Worm (Caenorhabditis elegans) whole organism, young adult: Measurements from ENCODE around the gene K03A11.4.
"Not testable (repeated sequence)": the region's sequence is repeated elsewhere in the genome, so short reads cannot be mapped to it uniquely, and the experiment has no call there.

Experiments used
- D2030.7 ChIP-seq: fragments of 200-800 bp; sonication (Bioruptor generic); IDR thresholded peaks from 2 replicates; pipeline ENCODE4 v1.3.6; 2022; ENCODE audit warnings: missing genetic modification reagents, missing genetic modification characterization, missing compliant biosample characterization
- F22D6.2 ChIP-seq: sonication (generic microtip); optimal IDR thresholded peaks from 2 replicates; lab custom pipeline; 2016; ENCODE audit warnings: mild to moderate bottlenecking, missing genetic modification characterization, missing compliant biosample characterization
- F23B12.7 ChIP-seq: sonication (generic microtip); optimal IDR thresholded peaks from 2 replicates; lab custom pipeline; 2017; ENCODE audit warnings: missing genetic modification characterization, mild to moderate bottlenecking, missing compliant biosample characterization, antibody characterized with exemption, moderate library complexity; ENCODE audit not compliant: insufficient read depth
- F52B5.7 ChIP-seq: sonication (generic microtip); optimal IDR thresholded peaks from 2 replicates; lab custom pipeline; 2016; ENCODE audit warnings: mild to moderate bottlenecking, missing genetic modification characterization, missing compliant biosample characterization
- F57A8.1 ChIP-seq: fragments of 200-800 bp; sonication (Bioruptor generic); optimal IDR thresholded peaks from 2 replicates; lab custom pipeline; 2018; ENCODE audit warnings: mild to moderate bottlenecking, missing genetic modification characterization, moderate library complexity, missing compliant biosample characterization
- K12H6.12 ChIP-seq: fragments of 200-800 bp; sonication (Bioruptor generic); optimal IDR thresholded peaks from 2 replicates; lab custom pipeline; 2018; ENCODE audit warnings: mild to moderate bottlenecking, missing genetic modification characterization, missing compliant biosample characterization
- T07F8.4 ChIP-seq: sonication (generic microtip); optimal IDR thresholded peaks from 2 replicates; lab custom pipeline; 2016; ENCODE audit warnings: mild to moderate bottlenecking, missing genetic modification characterization, moderate library complexity, missing compliant biosample characterization
- Y53F4B.3 ChIP-seq: fragments of 200-800 bp; sonication (Bioruptor generic); IDR thresholded peaks from 2 replicates; pipeline ENCODE4 v1.3.6; 2022; ENCODE audit warnings: missing genetic modification reagents, missing genetic modification characterization, missing compliant biosample characterization
- Y53G8AR.9 ChIP-seq: fragments of 200-800 bp; sonication (Bioruptor generic); conservative IDR thresholded peaks from 2 replicates; pipeline ENCODE4 v1.3.6; 2022; ENCODE audit warnings: missing genetic modification reagents, missing genetic modification characterization, missing compliant biosample characterization
- Y56A3A.18 ChIP-seq: fragments of 200-800 bp; sonication (Bioruptor generic); IDR thresholded peaks from 2 replicates; pipeline ENCODE4 v1.3.6; 2022; ENCODE audit warnings: missing genetic modification reagents, missing genetic modification characterization, missing compliant biosample characterization
- aptf-2 ChIP-seq: fragments of 200-800 bp; sonication (Bioruptor generic); conservative IDR thresholded peaks from 2 replicates; pipeline ENCODE4 v1.3.6; 2022; ENCODE audit warnings: missing genetic modification reagents, missing genetic modification characterization, missing compliant biosample characterization
- athp-1 ChIP-seq: sonication (generic microtip); optimal IDR thresholded peaks from 2 replicates; lab custom pipeline; 2017; ENCODE audit warnings: mild to moderate bottlenecking, missing genetic modification characterization, missing compliant biosample characterization
- attf-3 ChIP-seq: fragments of 200-800 bp; sonication (Bioruptor generic); conservative IDR thresholded peaks from 2 replicates; pipeline ENCODE4 v1.3.6; 2022; ENCODE audit warnings: missing genetic modification reagents, missing genetic modification characterization, missing compliant biosample characterization
- attf-6 ChIP-seq: fragments of 200-800 bp; sonication (Bioruptor generic); IDR thresholded peaks from 2 replicates; pipeline ENCODE4 v1.3.6; 2022; ENCODE audit warnings: missing genetic modification reagents, missing genetic modification characterization, missing compliant biosample characterization
- cebp-1 ChIP-seq, 2 experiments: fragments of 200-800 bp in 1 of 2; sonication (Bioruptor generic) in 1 of 2; sonication (generic microtip) in 1 of 2; IDR thresholded peaks in 1 of 2; optimal IDR thresholded peaks in 1 of 2; 2 replicates each; pipeline versions ENCODE4 v1.3.6 to Lab custom; 2017 to 2022; ENCODE audit warnings: missing compliant biosample characterization in 2 of 2, missing genetic modification characterization in 2 of 2, mild to moderate bottlenecking in 1 of 2, missing genetic modification reagents in 1 of 2, moderate library complexity in 1 of 2
- ceh-79 ChIP-seq: sonication (generic microtip); optimal IDR thresholded peaks from 2 replicates; lab custom pipeline; 2017; ENCODE audit warnings: mild to moderate bottlenecking, missing genetic modification characterization, missing compliant biosample characterization
- chd-7 ChIP-seq: sonication (generic microtip); optimal IDR thresholded peaks from 2 replicates; lab custom pipeline; 2016; ENCODE audit warnings: mild to moderate bottlenecking, missing genetic modification characterization, moderate library complexity, missing compliant biosample characterization
- egrh-3 ChIP-seq: fragments of 200-800 bp; sonication (Bioruptor generic); IDR thresholded peaks from 2 replicates; pipeline ENCODE4 v1.3.6; 2022; ENCODE audit warnings: missing genetic modification reagents, missing genetic modification characterization, missing compliant biosample characterization
- ekl-4 ChIP-seq: fragments of 200-800 bp; sonication (Bioruptor generic); IDR thresholded peaks from 2 replicates; pipeline ENCODE4 v1.3.6; 2022; ENCODE audit warnings: missing genetic modification reagents, missing genetic modification characterization, missing compliant biosample characterization
- hlh-26 ChIP-seq: fragments of 200-800 bp; sonication (Bioruptor generic); conservative IDR thresholded peaks from 2 replicates; pipeline ENCODE4 v1.3.6; 2022; ENCODE audit warnings: missing genetic modification reagents, missing genetic modification characterization, missing compliant biosample characterization
- hmg-1.2 ChIP-seq: fragments of 200-800 bp; sonication (Bioruptor generic); IDR thresholded peaks from 2 replicates; pipeline ENCODE4 v1.3.6; 2022; ENCODE audit warnings: missing genetic modification reagents, missing genetic modification characterization, missing compliant biosample characterization
- hmg-20 ChIP-seq: fragments of 200-800 bp; sonication (Bioruptor generic); IDR thresholded peaks from 2 replicates; pipeline ENCODE4 v1.3.6; 2022; ENCODE audit warnings: missing genetic modification reagents, missing genetic modification characterization, missing compliant biosample characterization
- hrde-1 ChIP-seq: sonication (generic microtip); optimal IDR thresholded peaks from 2 replicates; lab custom pipeline; 2016; ENCODE audit warnings: missing genetic modification characterization, mild to moderate bottlenecking, missing compliant biosample characterization, moderate library complexity, missing genotype, missing genetic modification reagents, borderline replicate concordance
- hsf-1 ChIP-seq: fragments of 200-800 bp; sonication (Bioruptor generic); IDR thresholded peaks from 2 replicates; pipeline ENCODE4 v1.3.6; 2022; ENCODE audit warnings: missing genetic modification reagents, missing genetic modification characterization, missing compliant biosample characterization
- let-607 ChIP-seq, 2 experiments: fragments of 200-800 bp in 1 of 2; sonication (Bioruptor generic) in 1 of 2; sonication (generic microtip) in 1 of 2; optimal IDR thresholded peaks; 2 replicates each; lab custom pipeline; 2016 to 2018; ENCODE audit warnings: mild to moderate bottlenecking in 2 of 2, missing compliant biosample characterization in 2 of 2, missing genetic modification characterization in 2 of 2, moderate library complexity in 2 of 2, missing genotype in 1 of 2
- lin-26 ChIP-seq: fragments of 200-800 bp; sonication (Bioruptor generic); IDR thresholded peaks from 2 replicates; pipeline ENCODE4 v1.3.6; 2022; ENCODE audit warnings: missing genetic modification reagents, missing genetic modification characterization, missing compliant biosample characterization
- lin-40 ChIP-seq: sonication (generic microtip); optimal IDR thresholded peaks from 2 replicates; lab custom pipeline; 2016; ENCODE audit warnings: missing genetic modification characterization, mild to moderate bottlenecking, missing compliant biosample characterization, missing genotype, missing genetic modification reagents
- lin-54 ChIP-seq: fragments of 200-800 bp; sonication (Bioruptor generic); optimal IDR thresholded peaks from 2 replicates; lab custom pipeline; 2018; ENCODE audit warnings: mild to moderate bottlenecking, missing genetic modification characterization, missing compliant biosample characterization
- mcd-1 ChIP-seq: fragments of 200-800 bp; sonication (Bioruptor generic); IDR thresholded peaks from 2 replicates; pipeline ENCODE4 v1.3.6; 2022; ENCODE audit warnings: missing genetic modification reagents, missing genetic modification characterization, missing compliant biosample characterization
- mxl-1 ChIP-seq: sonication (generic microtip); optimal IDR thresholded peaks from 2 replicates; lab custom pipeline; 2016; ENCODE audit warnings: missing genetic modification characterization, missing compliant biosample characterization
- pbrm-1 ChIP-seq: fragments of 200-800 bp; sonication (Bioruptor generic); IDR thresholded peaks from 2 replicates; pipeline ENCODE4 v1.3.6; 2022; ENCODE audit warnings: missing genetic modification reagents, missing genetic modification characterization, missing compliant biosample characterization
- repo-1 ChIP-seq: sonication (generic microtip); optimal IDR thresholded peaks from 2 replicates; lab custom pipeline; 2017; ENCODE audit warnings: mild to moderate bottlenecking, missing genetic modification characterization, missing compliant biosample characterization
- rpc-1 ChIP-seq, 2 experiments: fragments of 150-350 bp in 1 of 2; sonication (generic microtip) in 1 of 2; optimal IDR thresholded peaks; 2 replicates each; lab custom pipeline; 2014 to 2018; ENCODE audit warnings: missing biosample characterization in 1 of 2, missing genetic modification characterization in 1 of 2, missing genetic modification reagents in 1 of 2, missing genotype in 1 of 2
- sea-2 ChIP-seq: fragments of 200-800 bp; sonication (Bioruptor generic); IDR thresholded peaks from 2 replicates; pipeline ENCODE4 v1.3.6; 2022; ENCODE audit warnings: missing genetic modification characterization, missing compliant biosample characterization
- snpc-1.1 ChIP-seq: sonication (generic microtip); optimal IDR thresholded peaks from 2 replicates; lab custom pipeline; 2017; ENCODE audit warnings: missing genetic modification characterization, mild to moderate bottlenecking, missing compliant biosample characterization, antibody characterized with exemption, moderate library complexity, missing genotype, missing genetic modification reagents; ENCODE audit not compliant: insufficient read depth
- snpc-4 ChIP-seq, 5 experiments: fragments of 150-350 bp in 1 of 5; sonication (generic microtip) in 4 of 5; optimal IDR thresholded peaks; 2 replicates each; lab custom pipeline; 2014 to 2018; ENCODE audit warnings: missing genetic modification characterization in 5 of 5, missing biosample characterization in 3 of 5, antibody characterized with exemption in 2 of 5, mild to moderate bottlenecking in 2 of 5, missing compliant biosample characterization in 2 of 5, missing genotype in 2 of 5, moderate library complexity in 2 of 5, missing genetic modification reagents in 1 of 5
- somi-1 ChIP-seq: fragments of 200-800 bp; sonication (Bioruptor generic); optimal IDR thresholded peaks from 2 replicates; lab custom pipeline; 2018; ENCODE audit warnings: mild to moderate bottlenecking, missing genetic modification characterization, missing compliant biosample characterization
- tbp1 ChIP-seq: fragments of 200-800 bp; sonication (Bioruptor generic); optimal IDR thresholded peaks from 2 replicates; lab custom pipeline; 2018; ENCODE audit warnings: mild to moderate bottlenecking, missing genetic modification characterization, missing compliant biosample characterization
- tbx-9 ChIP-seq: sonication (generic microtip); optimal IDR thresholded peaks from 2 replicates; lab custom pipeline; 2016; ENCODE audit warnings: borderline replicate concordance, missing genetic modification characterization, inconsistent platforms, missing compliant biosample characterization
- tlf-1 ChIP-seq: fragments of 200-800 bp; sonication (Bioruptor generic); optimal IDR thresholded peaks from 2 replicates; lab custom pipeline; 2018; ENCODE audit warnings: mild to moderate bottlenecking, missing genetic modification characterization, missing compliant biosample characterization
- unc-130 ChIP-seq: sonication (generic microtip); optimal IDR thresholded peaks from 2 replicates; lab custom pipeline; 2016; ENCODE audit warnings: missing genetic modification reagents, missing genetic modification characterization, missing compliant biosample characterization
- ztf-18 ChIP-seq: sonication (generic microtip); optimal IDR thresholded peaks from 2 replicates; lab custom pipeline; 2016; ENCODE audit warnings: missing genotype, mild to moderate bottlenecking, missing genetic modification characterization, missing compliant biosample characterization
- ztf-22 ChIP-seq: fragments of 200-800 bp; sonication (Bioruptor generic); optimal IDR thresholded peaks from 2 replicates; lab custom pipeline; 2018; ENCODE audit warnings: mild to moderate bottlenecking, missing genetic modification characterization, moderate library complexity, missing compliant biosample characterization
- ztf-26 ChIP-seq: sonication (generic microtip); optimal IDR thresholded peaks from 2 replicates; lab custom pipeline; 2017; ENCODE audit warnings: missing genetic modification characterization, missing compliant biosample characterization
- ztf-28 ChIP-seq: fragments of 200-800 bp; sonication (Bioruptor generic); IDR thresholded peaks from 2 replicates; pipeline ENCODE4 v1.3.6; 2022; ENCODE audit warnings: missing genetic modification reagents, missing genetic modification characterization, missing compliant biosample characterization

K03A11.4 gene

DNA sequence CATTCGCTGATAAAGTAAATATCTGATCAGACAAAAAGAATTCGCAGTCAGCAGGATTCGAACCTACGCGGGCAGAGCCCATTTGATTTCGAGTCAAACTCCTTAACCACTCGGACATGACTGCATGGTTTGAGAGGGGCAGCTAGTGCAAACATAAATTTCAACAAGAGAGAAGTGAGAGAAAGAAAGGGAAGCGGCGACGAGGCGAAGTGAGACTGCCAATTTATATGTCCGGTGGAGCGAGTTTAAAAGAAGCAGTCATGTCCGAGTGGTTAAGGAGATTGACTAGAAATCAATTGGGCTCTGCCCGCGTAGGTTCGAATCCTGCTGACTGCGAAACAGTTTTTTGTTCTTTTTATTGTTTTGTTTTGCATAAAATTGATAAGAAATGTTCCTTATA, 31.6 kb upstream of the K03A11.4 start (continued):
- peak; percentile 95 for TF ChIP-seq F52B5.7 (tag; lab: Kevin White, UChicago)
- TF ChIP-seq T07F8.4 (tag; lab: Kevin White, UChicago), result peak; percentile 79
- peak; percentile 90 for TF ChIP-seq Y53G8AR.9
- TF ChIP-seq snpc-1.1 (tag; lab: Kevin White, UChicago), result peak; percentile 38
- TF ChIP-seq aptf-2 (GFP tag; lab: Robert Waterston, UW), result 0 out of 2 replicates have a peak, but pooled peaks have one; percentile 41
- TF ChIP-seq mxl-1 (tag; lab: Kevin White, UChicago), result peak; percentile 83
- TF ChIP-seq ztf-28 (GFP tag; lab: Robert Waterston, UW), result peak; percentile 86
- peak; percentile 100 for TF ChIP-seq tbp1 (GFP tag; lab: Kevin White, UChicago)
- peak; percentile 53; the same call in 1 of the 2 replicates for TF ChIP-seq attf-3 (GFP tag; lab: Robert Waterston, UW)
- peak; percentile 75 for TF ChIP-seq athp-1
- TF ChIP-seq rpc-1 (optimal IDR thresholded peaks at IDR 0.05; lab: Kevin White, UChicago), result peak; percentile 99
- TF ChIP-seq rpc-1 (tag; optimal IDR thresholded peaks at IDR 0.05; lab: Kevin White, UChicago), result peak; percentile 95
- peak; percentile 81 for TF ChIP-seq attf-6 (GFP tag; lab: Robert Waterston, UW)
- peak; percentile 71 for TF ChIP-seq lin-54 (GFP tag; lab: Kevin White, UChicago)
- TF ChIP-seq hlh-26, result 0 out of 2 replicates have a peak, but pooled peaks have one; percentile 51
- peak; percentile 47; the same call in 1 of the 2 replicates for TF ChIP-seq Y53F4B.3 (GFP tag; lab: Robert Waterston, UW)
- peak; percentile 76 for TF ChIP-seq K12H6.12 (tag; lab: Kevin White, UChicago)
- TF ChIP-seq tlf-1 (GFP tag; lab: Kevin White, UChicago), result peak; percentile 66
- peak; percentile 55 for TF ChIP-seq unc-130
- TF ChIP-seq egrh-3 (GFP tag; lab: Robert Waterston, UW), result peak; percentile 72
- TF ChIP-seq lin-26 (GFP tag; lab: Robert Waterston, UW), result peak; percentile 96
- TF ChIP-seq F23B12.7, result peak; percentile 75
- peak; percentile 89 for TF ChIP-seq D2030.7 (GFP tag; lab: Robert Waterston, UW)
- TF ChIP-seq F22D6.2, result peak; percentile 68
- peak; percentile 60 for TF ChIP-seq tbx-9 (tag; lab: Kevin White, UChicago)
- peak; percentile 89 for TF ChIP-seq hmg-20 (GFP tag; lab: Robert Waterston, UW)
- peak; percentile 80 for TF ChIP-seq ztf-18 (tag; lab: Kevin White, UChicago)
- TF ChIP-seq somi-1, result peak; percentile 73
- TF ChIP-seq hsf-1 (GFP tag; lab: Robert Waterston, UW), result peak; percentile 62; the same call in 1 of the 2 replicates
- TF ChIP-seq lin-40 (tag; lab: Kevin White, UChicago), result peak; percentile 95
- peak; percentile 96 for TF ChIP-seq hmg-1.2 (GFP tag; lab: Robert Waterston, UW)
- peak; percentile 80; the same call in 1 of the 2 replicates for TF ChIP-seq sea-2 (GFP tag; lab: Robert Waterston, UW)
- peak; percentile 46 for TF ChIP-seq ztf-22 (GFP tag; lab: Kevin White, UChicago)
- peak; percentile 82 for TF ChIP-seq hrde-1
- TF ChIP-seq chd-7 (tag; lab: Kevin White, UChicago), result peak; percentile 91
- TF ChIP-seq ekl-4 (GFP tag; lab: Robert Waterston, UW), result peak; percentile 91
- TF ChIP-seq F57A8.1 (GFP tag; lab: Kevin White, UChicago), result peak; percentile 58
- peak; percentile 82 for TF ChIP-seq mcd-1
- peak; percentile 94 for TF ChIP-seq Y56A3A.18 (GFP tag; lab: Robert Waterston, UW)
- peak; percentile 94 for TF ChIP-seq pbrm-1 (GFP tag; lab: Robert Waterston, UW)
- peak; percentile 93 for TF ChIP-seq repo-1
- peak; percentile 88 for TF ChIP-seq ztf-26 (tag; lab: Kevin White, UChicago)
- peak; percentile 76 for TF ChIP-seq cebp-1 (GFP tag; IDR thresholded peaks at IDR 0.05; lab: Robert Waterston, UW)
- not testable (repeated sequence) for TF ChIP-seq cebp-1 (tag; optimal IDR thresholded peaks at IDR 0.05; lab: Kevin White, UChicago)
- TF ChIP-seq snpc-4 (GFP tag; optimal IDR thresholded peaks at IDR 0.05; lab: Kevin White, UChicago), result peak; percentile 85
- peak in 3 of 4 experiments; percentile 77 to 83 (median 82) for TF ChIP-seq snpc-4 (tag; optimal IDR thresholded peaks at IDR 0.05; lab: Kevin White, UChicago)
- peak; percentile 66 to 70 for TF ChIP-seq let-607 (tag; optimal IDR thresholded peaks at IDR 0.05; lab: Kevin White, UChicago)
- peak; percentile 54 for TF ChIP-seq ceh-79 (tag; lab: Kevin White, UChicago)
